Worm (Caenorhabditis elegans) whole organism, L1 larva: Measurements from ENCODE around the gene snx-13.
A peak's percentile ranks its signal among the peaks of the same experiment; 100 is the strongest.

Experiments used
- C16A3.4 ChIP-seq: fragments of 150-350 bp; optimal IDR thresholded peaks from 2 replicates; lab custom pipeline; 2014; ENCODE audit warnings: missing biosample characterization, missing genetic modification characterization
- C34B4.2 ChIP-seq: sonication (generic microtip); optimal IDR thresholded peaks from 2 replicates; lab custom pipeline; 2017; ENCODE audit warnings: mild to moderate bottlenecking, missing genetic modification characterization, missing compliant biosample characterization
- Y116A8C.19 ChIP-seq: sonication (generic microtip); optimal IDR thresholded peaks from 2 replicates; lab custom pipeline; 2016; ENCODE audit warnings: missing compliant biosample characterization, missing genetic modification characterization, borderline replicate concordance
- aha-1 ChIP-seq: fragments of 150-350 bp; optimal IDR thresholded peaks from 2 replicates; lab custom pipeline; 2014; ENCODE audit warnings: missing biosample characterization, missing genetic modification characterization
- alr-1 ChIP-seq: fragments of 200-800 bp; sonication (Bioruptor generic); optimal IDR thresholded peaks from 2 replicates; lab custom pipeline; 2018; ENCODE audit warnings: borderline replicate concordance, mild to moderate bottlenecking, missing genetic modification characterization, missing compliant biosample characterization
- ceh-88 ChIP-seq: fragments of 200-800 bp; sonication (Bioruptor generic); IDR thresholded peaks from 2 replicates; pipeline ENCODE4 v1.3.6; 2022; ENCODE audit warnings: missing genetic modification characterization, missing compliant biosample characterization
- ceh-90 ChIP-seq: sonication (generic microtip); optimal IDR thresholded peaks from 2 replicates; lab custom pipeline; 2016; ENCODE audit warnings: missing genetic modification characterization, missing compliant biosample characterization
- ces-1 ChIP-seq: fragments of 150-350 bp; optimal IDR thresholded peaks from 2 replicates; lab custom pipeline; 2014; ENCODE audit warnings: missing biosample characterization, missing genetic modification reagents, missing genetic modification characterization
- dpl-1 ChIP-seq, 3 experiments: fragments of 150-350 bp in 2 of 3; sonication (generic microtip) in 1 of 3; optimal IDR thresholded peaks; 2 replicates each; lab custom pipeline; 2014 to 2017; ENCODE audit warnings: missing biosample characterization in 3 of 3, missing genetic modification characterization in 3 of 3, missing genetic modification reagents in 3 of 3
- efl-1 ChIP-seq, 4 experiments: fragments of 150-350 bp; optimal IDR thresholded peaks in 3 of 4; peaks in 1 of 4; 1 replicate in 1 of 4; 2 replicates in 3 of 4; lab custom pipeline; 2014; ENCODE audit warnings: missing biosample characterization in 2 of 4, missing genetic modification characterization in 2 of 4, missing genetic modification reagents in 2 of 4
- grh-1 ChIP-seq: fragments of 200-800 bp; sonication (Bioruptor generic); IDR thresholded peaks from 2 replicates; pipeline ENCODE4 v1.3.6; 2022; ENCODE audit warnings: missing genetic modification reagents, missing genetic modification characterization, missing compliant biosample characterization
- hlh-17 ChIP-seq: fragments of 200-800 bp; sonication (Bioruptor generic); optimal IDR thresholded peaks from 2 replicates; lab custom pipeline; 2018; ENCODE audit warnings: missing genetic modification characterization, mild to moderate bottlenecking, missing compliant biosample characterization, moderate library complexity, borderline replicate concordance
- hpl-2 ChIP-seq: fragments of 150-350 bp; optimal IDR thresholded peaks from 2 replicates; lab custom pipeline; 2014; ENCODE audit warnings: missing biosample characterization, missing genetic modification reagents, missing genetic modification characterization
- irx-1 ChIP-seq: sonication (generic microtip); optimal IDR thresholded peaks from 2 replicates; lab custom pipeline; 2016; ENCODE audit warnings: missing genetic modification characterization, missing compliant biosample characterization
- lin-14 ChIP-seq: fragments of 200-800 bp; sonication (Bioruptor generic); optimal IDR thresholded peaks from 2 replicates; lab custom pipeline; 2018; ENCODE audit warnings: mild to moderate bottlenecking, missing genetic modification characterization, moderate library complexity, missing compliant biosample characterization
- lin-35 ChIP-seq, 2 experiments: fragments of 150-350 bp; optimal IDR thresholded peaks; 2 replicates each; lab custom pipeline; 2014; ENCODE audit warnings: missing biosample characterization in 2 of 2, missing genetic modification characterization in 2 of 2, missing genetic modification reagents in 2 of 2
- lin-39 ChIP-seq: fragments of 150-350 bp; optimal IDR thresholded peaks from 2 replicates; lab custom pipeline; 2014; ENCODE audit warnings: missing biosample characterization, missing genetic modification reagents, missing genetic modification characterization
- lsy-2 ChIP-seq, 2 experiments: fragments of 150-350 bp; optimal IDR thresholded peaks; 2 replicates each; lab custom pipeline; 2014; ENCODE audit warnings: missing biosample characterization in 2 of 2, missing genetic modification characterization in 2 of 2
- mef-2 ChIP-seq: fragments of 150-350 bp; optimal IDR thresholded peaks from 2 replicates; lab custom pipeline; 2014; ENCODE audit warnings: missing biosample characterization, missing genetic modification characterization
- nhr-19 ChIP-seq: fragments of 200-800 bp; sonication (Bioruptor generic); conservative IDR thresholded peaks from 2 replicates; pipeline ENCODE4 v1.3.6; 2022; ENCODE audit warnings: missing genetic modification characterization, missing compliant biosample characterization
- nhr-237 ChIP-seq: fragments of 150-350 bp; optimal IDR thresholded peaks from 2 replicates; lab custom pipeline; 2014; ENCODE audit warnings: missing biosample characterization, missing genetic modification characterization
- nhr-28 ChIP-seq: fragments of 150-350 bp; optimal IDR thresholded peaks from 2 replicates; lab custom pipeline; 2014; ENCODE audit warnings: missing biosample characterization, missing genetic modification characterization
- nhr-77 ChIP-seq: fragments of 150-350 bp; optimal IDR thresholded peaks from 2 replicates; lab custom pipeline; 2014; ENCODE audit warnings: missing biosample characterization, missing genetic modification characterization
- nhr-84 ChIP-seq: sonication (generic microtip); optimal IDR thresholded peaks from 2 replicates; lab custom pipeline; 2017; ENCODE audit warnings: missing biosample characterization, missing genetic modification characterization
- nhr-85 ChIP-seq: sonication (generic microtip); peaks from one replicate; lab custom pipeline; 2016; ENCODE audit warnings: missing genetic modification characterization, inconsistent platforms, missing compliant biosample characterization
- nhr-90 ChIP-seq: sonication (generic microtip); optimal IDR thresholded peaks from 2 replicates; lab custom pipeline; 2016; ENCODE audit warnings: mild to moderate bottlenecking, missing genetic modification characterization, missing compliant biosample characterization; ENCODE audit not compliant: poor library complexity
- pag-3 ChIP-seq: sonication (generic microtip); optimal IDR thresholded peaks from 2 replicates; lab custom pipeline; 2017; ENCODE audit warnings: missing genetic modification characterization, mild to moderate bottlenecking, missing compliant biosample characterization, antibody characterized with exemption, borderline replicate concordance; ENCODE audit not compliant: insufficient read depth
- rnt-1 ChIP-seq: sonication (generic microtip); optimal IDR thresholded peaks from 2 replicates; lab custom pipeline; 2016; ENCODE audit warnings: mild to moderate bottlenecking, missing genetic modification characterization, moderate library complexity, missing compliant biosample characterization
- skn-1 ChIP-seq: fragments of 150-350 bp; optimal IDR thresholded peaks from 2 replicates; lab custom pipeline; 2014; ENCODE audit warnings: missing biosample characterization, missing genetic modification characterization
- sup-37 ChIP-seq: fragments of 200-800 bp; sonication (Bioruptor generic); optimal IDR thresholded peaks from 2 replicates; lab custom pipeline; 2018; ENCODE audit warnings: mild to moderate bottlenecking, missing genetic modification characterization, missing compliant biosample characterization
- tbx-2 ChIP-seq: sonication (generic microtip); optimal IDR thresholded peaks from 2 replicates; lab custom pipeline; 2016; ENCODE audit warnings: missing genetic modification characterization, missing compliant biosample characterization
- tlp-1 ChIP-seq: fragments of 150-350 bp; optimal IDR thresholded peaks from 2 replicates; lab custom pipeline; 2014; ENCODE audit warnings: missing biosample characterization, missing genetic modification characterization
- unc-30 ChIP-seq: sonication (generic microtip); optimal IDR thresholded peaks from 2 replicates; lab custom pipeline; 2017; ENCODE audit warnings: missing biosample characterization, missing genetic modification characterization
- unc-86 ChIP-seq: sonication (generic microtip); optimal IDR thresholded peaks from 2 replicates; lab custom pipeline; 2016; ENCODE audit warnings: missing genetic modification characterization, missing compliant biosample characterization
- zag-1 ChIP-seq: fragments of 150-350 bp; optimal IDR thresholded peaks from 2 replicates; lab custom pipeline; 2014; ENCODE audit warnings: missing biosample characterization, missing genetic modification characterization
- zip-4 ChIP-seq: fragments of 200-800 bp; sonication (Bioruptor generic); optimal IDR thresholded peaks from 2 replicates; lab custom pipeline; 2018; ENCODE audit warnings: mild to moderate bottlenecking, missing genetic modification characterization, moderate library complexity, missing compliant biosample characterization
- ztf-11 ChIP-seq, 2 experiments: sonication (generic microtip); optimal IDR thresholded peaks; 2 replicates each; lab custom pipeline; 2016 to 2017; ENCODE audit warnings: missing genetic modification characterization in 2 of 2, missing biosample characterization in 1 of 2, missing compliant biosample characterization in 1 of 2

The snx-13 gene

ce11 chrIV:17087384-17088099, at the start of gene snx-13, which contains the start of gene snr-1 (continued):
- TF ChIP-seq pag-3 (tag; lab: Kevin White, UChicago): no peak
- no peak for TF ChIP-seq nhr-28 (tag; lab: Kevin White, UChicago)
- TF ChIP-seq tlp-1 (tag; lab: Kevin White, UChicago): no peak
- no peak for TF ChIP-seq C34B4.2
- peak; percentile 87 for TF ChIP-seq ceh-88
- no peak for TF ChIP-seq aha-1 (tag; lab: Kevin White, UChicago)
- TF ChIP-seq hlh-17: no peak
- peak; percentile 75 to 77 for TF ChIP-seq efl-1 (optimal IDR thresholded peaks at IDR 0.05; lab: Kevin White, UChicago)
- TF ChIP-seq efl-1 (GFP tag; optimal IDR thresholded peaks at IDR 0.05 in 1 of 2; lab: Kevin White, UChicago): peak; percentile 64 to 94
- TF ChIP-seq hpl-2 (GFP tag; lab: Kevin White, UChicago): no peak
- TF ChIP-seq tbx-2: peak; percentile 84
- no peak for TF ChIP-seq nhr-84 (tag; lab: Kevin White, UChicago)
- TF ChIP-seq nhr-85: peak; percentile 92
- TF ChIP-seq lin-14 (GFP tag; lab: Kevin White, UChicago): peak; percentile 91
- no peak for TF ChIP-seq alr-1 (tag; lab: Kevin White, UChicago)
- peak; percentile 40 for TF ChIP-seq sup-37 (GFP tag; lab: Kevin White, UChicago)
- peak; percentile 63 to 69 (median 64) for TF ChIP-seq dpl-1 (GFP tag; optimal IDR thresholded peaks at IDR 0.05; lab: Kevin White, UChicago)
- peak; percentile 13 for TF ChIP-seq nhr-77
- peak in 1 of 2 experiments; percentile 79 for TF ChIP-seq ztf-11 (tag; optimal IDR thresholded peaks at IDR 0.05; lab: Kevin White, UChicago)
- peak; percentile 78 to 80 for TF ChIP-seq lsy-2 (tag; optimal IDR thresholded peaks at IDR 0.05; lab: Kevin White, UChicago)
- TF ChIP-seq mef-2 (tag; lab: Kevin White, UChicago): peak; percentile 25
- TF ChIP-seq C16A3.4 (tag; lab: Kevin White, UChicago): peak; percentile 84
- no peak for TF ChIP-seq Y116A8C.19 (tag; lab: Kevin White, UChicago)
- TF ChIP-seq unc-86: peak; percentile 77
- TF ChIP-seq ceh-90 (tag; lab: Kevin White, UChicago): peak; percentile 71
- peak; percentile 42 for TF ChIP-seq skn-1 (tag; lab: Kevin White, UChicago)
- TF ChIP-seq irx-1 (tag; lab: Kevin White, UChicago): peak; percentile 68
- peak; percentile 82 for TF ChIP-seq nhr-19 (GFP tag; lab: Robert Waterston, UW)
- TF ChIP-seq zip-4: no peak
- peak; percentile 14 for TF ChIP-seq ces-1 (GFP tag; lab: Kevin White, UChicago)
- TF ChIP-seq nhr-90 (tag; lab: Kevin White, UChicago): peak; percentile 90
- TF ChIP-seq zag-1 (tag; lab: Kevin White, UChicago): no peak
- no peak for TF ChIP-seq lin-39 (tag; lab: Kevin White, UChicago)
- TF ChIP-seq, all 84 proteins: peak for 55

ce11 chrIV:17131035-17131595, 43.9 kb upstream of the snx-13 start, which contains the start of the genes Y116A8C.37 and Y116A8C.38:
Gene Y116A8C.37 (minus strand): TSS chrIV:17131135.
Gene Y116A8C.38 (plus strand): TSS chrIV:17131545.
- no peak for TF ChIP-seq skn-1 (tag; lab: Kevin White, UChicago)
- TF ChIP-seq nhr-237: no peak
- TF ChIP-seq sup-37 (GFP tag; lab: Kevin White, UChicago): no peak
- no peak for TF ChIP-seq grh-1 (GFP tag; lab: Robert Waterston, UW)
- no peak for TF ChIP-seq unc-30 (tag; lab: Kevin White, UChicago)
- no peak for TF ChIP-seq rnt-1

- TF ChIP-seq ceh-90 (tag; lab: Kevin White, UChicago): peak; percentile 28
- TF ChIP-seq lin-35 (GFP tag; optimal IDR thresholded peaks at IDR 0.05; lab: Kevin White, UChicago): peak in 1 of 2 experiments; percentile 26
- peak in 2 of 3 experiments; percentile 39 to 57 for TF ChIP-seq dpl-1 (GFP tag; optimal IDR thresholded peaks at IDR 0.05; lab: Kevin White, UChicago)
- TF ChIP-seq efl-1 (optimal IDR thresholded peaks at IDR 0.05; lab: Kevin White, UChicago): peak; percentile 16 to 50
- peak; percentile 60 to 93 for TF ChIP-seq efl-1 (GFP tag; optimal IDR thresholded peaks at IDR 0.05 in 1 of 2; lab: Kevin White, UChicago)
- TF ChIP-seq nhr-28 (tag; lab: Kevin White, UChicago): no peak
Observed at ce11 chrIV:17126512-17126911, 39.3 kb upstream of the snx-13 start.
